Fruit fly (Drosophila melanogaster) whole organism, wandering third instar larva: ENCODE data around the gene Gr61a.

Experiments used
- Abd-B ChIP-seq: fragments of >200 bp; optimal IDR thresholded peaks from 2 replicates; lab custom pipeline; 2017; ENCODE audit warnings: missing biosample characterization, missing genetic modification characterization
- CG32264 ChIP-seq: fragments of 200-800 bp; sonication (Bioruptor generic); optimal IDR thresholded peaks from 2 replicates; lab custom pipeline; 2016; ENCODE audit warnings: missing biosample characterization, missing genetic modification characterization
- CG9705 ChIP-seq: fragments of 200-800 bp; sonication (Bioruptor generic); optimal IDR thresholded peaks from 2 replicates; lab custom pipeline; 2018; ENCODE audit warnings: missing biosample characterization, mild to moderate bottlenecking, missing genetic modification characterization
- GATAd ChIP-seq: sonication (Bioruptor generic); optimal IDR thresholded peaks from 2 replicates; lab custom pipeline; 2016; ENCODE audit warnings: missing biosample characterization, missing genetic modification characterization
- HLH106 ChIP-seq: fragments of 200-800 bp; optimal IDR thresholded peaks from 3 replicates; lab custom pipeline; 2019; ENCODE audit warnings: missing biosample characterization, mild to moderate bottlenecking, missing genetic modification characterization, moderate library complexity
- Hnf4 ChIP-seq: fragments of 200-800 bp; sonication (Bioruptor generic); optimal IDR thresholded peaks from 2 replicates; lab custom pipeline; 2016; ENCODE audit warnings: missing biosample characterization, mild to moderate bottlenecking, missing genetic modification characterization
- Jra ChIP-seq: sonication (Bioruptor generic); optimal IDR thresholded peaks from 2 replicates; lab custom pipeline; 2016; ENCODE audit warnings: missing biosample characterization, missing genetic modification characterization
- Mio ChIP-seq: sonication (Bioruptor generic); optimal IDR thresholded peaks from 2 replicates; lab custom pipeline; 2016; ENCODE audit warnings: missing biosample characterization, missing genetic modification characterization
- Myc ChIP-seq: fragments of >200 bp; optimal IDR thresholded peaks from 2 replicates; lab custom pipeline; 2017
- N ChIP-seq: fragments of >200 bp; optimal IDR thresholded peaks from 2 replicates; lab custom pipeline; 2018; ENCODE audit warnings: missing biosample characterization, missing external identifiers, missing genetic modification characterization
- Sp1 ChIP-seq: fragments of 200-800 bp; sonication (Bioruptor generic); optimal IDR thresholded peaks from 3 replicates; lab custom pipeline; 2019; ENCODE audit warnings: missing biosample characterization, mild to moderate bottlenecking, missing genetic modification characterization, moderate library complexity
- br ChIP-seq: fragments of 200-800 bp; sonication (Bioruptor generic); optimal IDR thresholded peaks from 2 replicates; lab custom pipeline; 2016; ENCODE audit warnings: missing biosample characterization, missing genetic modification characterization
- brk ChIP-seq: fragments of 200-800 bp; sonication (Bioruptor generic); optimal IDR thresholded peaks from 2 replicates; lab custom pipeline; 2016; ENCODE audit warnings: missing biosample characterization, mild to moderate bottlenecking, missing genetic modification characterization
- dl ChIP-seq, 2 experiments: fragments of 175-275, 200-275 bp in 1 of 2; fragments of 200-275 bp in 1 of 2; sonication (Bioruptor generic); optimal IDR thresholded peaks; lab custom pipeline; 2018; ENCODE audit warnings: mild to moderate bottlenecking in 2 of 2, missing biosample characterization in 2 of 2, missing genetic modification characterization in 2 of 2, moderate library complexity in 2 of 2; ENCODE audit not compliant: partially characterized antibody in 2 of 2, insufficient read depth in 1 of 2
- dsf ChIP-seq: sonication (Bioruptor generic); optimal IDR thresholded peaks from 2 replicates; lab custom pipeline; 2016; ENCODE audit warnings: missing biosample characterization, missing genetic modification characterization, borderline replicate concordance
- ey ChIP-seq: fragments of 200-800 bp; sonication (Bioruptor generic); optimal IDR thresholded peaks from 2 replicates; lab custom pipeline; 2016; ENCODE audit warnings: missing biosample characterization, missing genetic modification characterization
- foxo ChIP-seq, 2 experiments: fragments of 200-800 bp; sonication (Bioruptor generic); optimal IDR thresholded peaks; 2 replicates in 1 of 2; 3 replicates in 1 of 2; lab custom pipeline; 2016 to 2017; ENCODE audit warnings: missing biosample characterization in 2 of 2, missing genetic modification characterization in 2 of 2
- fru ChIP-seq: fragments of 200-800 bp; sonication (Bioruptor generic); optimal IDR thresholded peaks from 3 replicates; lab custom pipeline; 2016; ENCODE audit warnings: missing biosample characterization, mild to moderate bottlenecking, missing genetic modification characterization
- h ChIP-seq: fragments of 200-800 bp; sonication (Bioruptor generic); optimal IDR thresholded peaks from 3 replicates; lab custom pipeline; 2016; ENCODE audit warnings: missing biosample characterization, mild to moderate bottlenecking, missing genetic modification characterization
- jim ChIP-seq: fragments of 175-275, 200-325 bp; sonication (Bioruptor generic); optimal IDR thresholded peaks from 2 replicates; lab custom pipeline; 2016; ENCODE audit warnings: missing biosample characterization, mild to moderate bottlenecking, missing genetic modification characterization
- pan ChIP-seq: fragments of >200 bp; optimal IDR thresholded peaks from 2 replicates; lab custom pipeline; 2017
- psq ChIP-seq: fragments of 200-800 bp; sonication (Bioruptor generic); optimal IDR thresholded peaks from 3 replicates; lab custom pipeline; 2017; ENCODE audit warnings: missing biosample characterization, mild to moderate bottlenecking, missing genetic modification characterization, moderate library complexity
- rgr ChIP-seq: fragments of 200-800 bp; sonication (Bioruptor generic); optimal IDR thresholded peaks from 3 replicates; lab custom pipeline; 2016; ENCODE audit warnings: missing biosample characterization, mild to moderate bottlenecking, missing genetic modification characterization
- sage ChIP-seq: fragments of 200-800 bp; sonication (Bioruptor generic); optimal IDR thresholded peaks from 2 replicates; lab custom pipeline; 2016; ENCODE audit warnings: missing biosample characterization, mild to moderate bottlenecking, missing genetic modification characterization
- sv ChIP-seq: fragments of 200-800 bp; sonication (Bioruptor generic); optimal IDR thresholded peaks from 3 replicates; lab custom pipeline; 2016; ENCODE audit warnings: missing biosample characterization, missing genetic modification characterization
- tai ChIP-seq: sonication (Bioruptor generic); optimal IDR thresholded peaks from 2 replicates; lab custom pipeline; 2016; ENCODE audit warnings: missing biosample characterization, missing genetic modification characterization
- usp ChIP-seq: fragments of >200 bp; optimal IDR thresholded peaks from 2 replicates; lab custom pipeline; 2017; ENCODE audit warnings: missing biosample characterization, missing genetic modification characterization
- woc ChIP-seq: sonication (Bioruptor generic); optimal IDR thresholded peaks from 2 replicates; lab custom pipeline; 2016; ENCODE audit warnings: missing biosample characterization, mild to moderate bottlenecking, missing genetic modification characterization

The Gr61a gene

dm6 chr3L:807456-807855 lies 33.8 kb upstream of the Gr61a start:
- TF ChIP-seq ey (GFP tag; lab: Kevin White, UChicago): peak; percentile 4
- TF ChIP-seq tai (GFP tag; lab: Kevin White, UChicago): no peak
- TF ChIP-seq foxo (GFP tag; optimal IDR thresholded peaks at IDR 0.05; lab: Kevin White, UChicago): peak in 1 of 2 experiments; percentile 13
- no peak for TF ChIP-seq N (GFP tag; lab: Kevin White, UChicago)
- TF ChIP-seq Abd-B (GFP tag; lab: Kevin White, UChicago): no peak
- TF ChIP-seq HLH106 (tag; lab: Kevin White, UChicago): peak; percentile 35
- peak; percentile 32 for TF ChIP-seq Sp1 (GFP tag; lab: Kevin White, UChicago)
- TF ChIP-seq psq (GFP tag; lab: Kevin White, UChicago): peak; percentile 3
- peak; percentile 15 for TF ChIP-seq fru (GFP tag; lab: Kevin White, UChicago)
- no peak for TF ChIP-seq Myc
- peak; percentile 14 for TF ChIP-seq h (GFP tag; lab: Kevin White, UChicago)

DNA sequence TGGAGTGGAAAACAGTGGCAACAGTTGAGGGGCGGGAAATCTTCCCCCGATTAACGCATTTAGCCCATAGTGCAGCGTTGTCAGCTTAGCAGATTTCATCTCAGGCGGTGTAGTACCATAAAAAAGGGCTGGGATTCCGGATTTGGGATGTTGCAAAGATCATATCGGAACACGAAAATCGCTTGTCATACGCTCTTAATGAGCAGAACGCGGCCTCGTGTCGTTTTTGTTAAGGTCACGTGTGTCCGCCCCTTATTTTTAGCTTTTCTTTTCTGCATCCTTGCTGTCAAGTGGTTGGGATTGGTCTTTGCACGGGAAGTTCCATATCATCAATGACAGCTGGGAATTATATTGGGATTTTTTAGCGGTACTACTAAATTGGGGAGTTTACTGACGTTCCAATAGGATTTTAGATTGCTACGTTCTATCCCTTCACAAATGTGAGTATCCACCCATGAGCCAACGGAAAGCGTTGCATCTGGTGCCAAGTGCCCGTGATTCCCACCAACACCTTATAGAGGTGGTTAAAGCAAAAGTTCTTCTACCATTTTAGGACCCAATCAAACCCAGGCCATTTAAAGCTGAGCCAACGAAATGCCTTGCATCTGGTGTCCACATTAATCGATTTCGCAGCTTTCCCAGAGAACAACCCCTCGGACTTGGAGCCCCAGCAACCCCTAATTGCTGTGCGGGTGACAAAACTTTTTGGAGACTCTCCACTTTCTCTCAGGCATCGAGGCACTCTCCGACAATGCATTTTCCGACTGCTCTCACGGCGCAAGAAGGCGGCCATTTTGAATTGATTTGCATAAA lies 32.3 kb upstream of the Gr61a start:
- TF ChIP-seq CG9705 (no peak), usp (GFP tag; lab: Kevin White, UChicago) (no peak), Hnf4 (GFP tag; lab: Kevin White, UChicago) (no peak), jim (GFP tag; lab: Kevin White, UChicago) (no peak), ey (GFP tag; lab: Kevin White, UChicago) (no peak), Abd-B (GFP tag; lab: Kevin White, UChicago) (no peak), sage (GFP tag; lab: Kevin White, UChicago) (no peak), sv (no peak), foxo (GFP tag; optimal IDR thresholded peaks at IDR 0.05; lab: Kevin White, UChicago) (no peak), dl (GFP tag; optimal IDR thresholded peaks at IDR 0.05; lab: Kevin White, UChicago; ENCODE audit: insufficient read depth in 1 of 2, partially characterized antibody in 2 of 2) (no peak), GATAd (GFP tag; lab: Kevin White, UChicago) (no peak), CG32264 (no peak), Mio (GFP tag; lab: Kevin White, UChicago) (no peak), Sp1 (GFP tag; lab: Kevin White, UChicago) (no peak), woc (GFP tag; lab: Kevin White, UChicago) (no peak), rgr (GFP tag; lab: Kevin White, UChicago) (no peak), dsf (GFP tag; lab: Kevin White, UChicago) (no peak)

dm6 chr3L:809538-809805 lies 31.8 kb upstream of the Gr61a start:
- TF ChIP-seq Hnf4 (GFP tag; lab: Kevin White, UChicago) (no peak), Jra (no peak), br (GFP tag; lab: Kevin White, UChicago) (no peak), Myc (no peak), usp (GFP tag; lab: Kevin White, UChicago) (no peak)

DNA sequence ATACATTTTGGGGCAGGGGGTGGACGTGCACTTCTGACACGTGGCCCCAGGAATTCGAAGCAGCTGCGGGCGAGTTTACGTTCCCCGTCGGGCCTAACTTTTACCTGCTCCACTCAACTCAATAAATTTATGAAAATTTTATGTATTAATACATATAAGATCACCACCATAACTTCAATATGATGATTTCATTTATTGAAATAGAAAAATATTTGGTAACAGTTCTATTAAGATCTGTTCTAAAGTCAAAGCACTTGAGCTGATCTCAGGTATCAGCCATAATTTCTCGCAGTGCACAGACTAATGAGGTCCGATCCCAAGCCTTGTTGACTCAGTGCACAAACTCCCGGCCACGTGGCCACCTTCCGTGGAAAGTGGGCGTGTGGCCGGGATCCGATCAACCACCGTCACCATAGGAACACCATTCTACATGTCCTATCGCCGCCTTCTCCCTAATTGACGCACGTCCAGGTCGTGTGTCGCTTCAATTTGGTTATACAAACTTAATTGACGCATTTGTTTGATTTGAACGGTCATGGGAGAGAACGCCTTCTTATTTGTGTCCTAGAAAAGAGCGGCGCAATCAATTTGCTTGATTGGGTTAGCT lies 31.1 kb upstream of the Gr61a start:
- no peak for TF ChIP-seq pan (lab: Kevin White, UChicago)
- TF ChIP-seq N (GFP tag; lab: Kevin White, UChicago): no peak
- no peak for TF ChIP-seq brk (GFP tag; lab: Kevin White, UChicago)
- no peak for TF ChIP-seq sage (GFP tag; lab: Kevin White, UChicago)
- TF ChIP-seq h (GFP tag; lab: Kevin White, UChicago): no peak
- no peak for TF ChIP-seq tai (GFP tag; lab: Kevin White, UChicago)

DNA sequence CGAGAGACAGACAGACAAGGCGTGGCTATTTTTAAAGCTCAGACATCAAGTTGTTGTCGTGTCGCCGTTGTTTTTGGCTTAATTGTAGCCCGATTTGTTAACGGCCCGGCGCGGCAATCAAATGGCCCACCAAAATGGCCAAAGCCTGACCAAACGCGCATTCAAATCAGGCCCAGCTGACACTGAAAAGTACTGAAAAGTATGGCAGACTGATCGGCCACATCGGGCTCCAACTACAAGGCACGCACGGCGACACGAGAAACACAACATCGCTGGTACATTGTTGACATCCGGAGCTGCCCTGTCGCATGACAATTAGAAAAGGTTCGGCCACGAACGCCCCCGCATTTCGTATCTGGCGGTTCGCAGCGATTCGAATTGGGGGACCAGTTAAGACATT lies 29.4 kb upstream of the Gr61a start:
- TF ChIP-seq ey (GFP tag; lab: Kevin White, UChicago): no peak
- no peak for TF ChIP-seq GATAd (GFP tag; lab: Kevin White, UChicago)
- TF ChIP-seq Abd-B (GFP tag; lab: Kevin White, UChicago): no peak
- TF ChIP-seq Hnf4 (GFP tag; lab: Kevin White, UChicago): no peak
